Fruit fly (Drosophila melanogaster): ENCODE results near the gene Gr64f.

DNA sequence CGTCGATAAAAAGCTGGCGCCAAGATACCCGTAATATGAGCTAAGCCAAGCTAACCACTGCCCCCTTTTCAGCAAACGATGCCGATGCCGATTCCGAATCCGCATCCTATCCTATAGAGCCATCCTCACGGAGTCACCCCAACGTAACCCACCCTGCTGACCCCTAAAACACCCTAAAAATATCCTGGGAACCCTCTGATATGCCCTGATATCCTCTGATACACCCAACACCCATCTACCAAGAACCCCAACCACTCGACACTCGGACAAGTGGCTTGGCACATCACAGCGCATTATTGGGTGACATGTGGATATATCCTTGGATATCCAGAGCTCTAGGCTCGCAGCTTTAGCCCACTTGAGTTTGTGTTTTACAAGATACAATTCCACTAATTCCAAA lies 34.1 kb upstream of the Gr64f start:
- TF ChIP-seq usp (GFP tag; optimal IDR thresholded peaks at IDR 0.05): no peak
- no peak for TF ChIP-seq Vsx2 (GFP tag; optimal IDR thresholded peaks at IDR 0.05; ENCODE audit: partially characterized antibody)
- no peak for TF ChIP-seq pan (optimal IDR thresholded peaks at IDR 0.05)
- no peak for TF ChIP-seq h (GFP tag; optimal IDR thresholded peaks at IDR 0.05)
- TF ChIP-seq lola (GFP tag; optimal IDR thresholded peaks at IDR 0.05): no peak
- TF ChIP-seq CrebA (GFP tag; optimal IDR thresholded peaks at IDR 0.05; ENCODE audit: borderline replicate concordance): no peak
- TF ChIP-seq tai (GFP tag; optimal IDR thresholded peaks at IDR 0.05): no peak
